Worm (Caenorhabditis elegans): ENCODE results near the gene nlp-56.

The nlp-56 gene

DNA sequence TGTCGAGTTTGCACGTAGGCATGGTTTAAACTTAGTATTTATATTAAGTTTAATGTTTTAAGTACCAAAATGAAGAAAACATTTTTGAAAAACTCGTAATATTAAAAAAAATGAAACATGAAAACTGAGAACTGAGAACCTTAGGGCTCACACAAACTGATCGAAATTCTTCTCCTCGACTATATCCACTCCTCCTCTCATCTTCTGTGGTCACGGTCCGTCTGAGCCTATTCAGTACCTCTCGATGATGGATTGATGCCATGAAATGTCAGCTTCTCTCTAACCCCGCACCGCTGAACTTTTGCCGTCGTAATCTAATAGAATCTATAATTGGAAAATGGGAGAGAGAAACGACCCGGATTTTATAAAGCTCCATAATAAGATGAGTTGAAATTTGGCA, at the start of gene nlp-56:
nlp-56 (minus strand) TSS at position 257 of the 400 bp plus-strand sequence.
- TF ChIP-seq unc-62 (GFP tag; optimal IDR thresholded peaks at IDR 0.05): no peak

DNA sequence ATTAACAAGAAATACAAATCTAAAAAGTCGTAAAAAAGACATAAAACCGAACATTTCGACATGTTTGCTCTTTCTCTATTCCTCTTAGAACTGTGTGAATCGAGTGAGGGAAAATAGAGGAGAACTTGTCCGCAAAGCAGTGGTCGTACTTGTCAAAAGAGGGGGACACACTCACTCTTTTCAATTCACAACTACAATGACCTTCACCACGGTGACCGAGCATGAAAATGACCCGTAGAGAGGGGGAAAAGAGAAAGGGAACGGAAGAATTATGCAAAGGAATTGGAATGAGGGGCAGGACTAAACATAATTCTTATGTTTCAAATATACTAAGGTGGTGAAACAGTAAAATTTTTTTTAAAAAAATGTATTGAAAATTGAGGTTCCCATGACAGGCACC, 49.0 kb upstream of the nlp-56 start:
- TF ChIP-seq unc-62 (GFP tag; optimal IDR thresholded peaks at IDR 0.05): no peak

DNA sequence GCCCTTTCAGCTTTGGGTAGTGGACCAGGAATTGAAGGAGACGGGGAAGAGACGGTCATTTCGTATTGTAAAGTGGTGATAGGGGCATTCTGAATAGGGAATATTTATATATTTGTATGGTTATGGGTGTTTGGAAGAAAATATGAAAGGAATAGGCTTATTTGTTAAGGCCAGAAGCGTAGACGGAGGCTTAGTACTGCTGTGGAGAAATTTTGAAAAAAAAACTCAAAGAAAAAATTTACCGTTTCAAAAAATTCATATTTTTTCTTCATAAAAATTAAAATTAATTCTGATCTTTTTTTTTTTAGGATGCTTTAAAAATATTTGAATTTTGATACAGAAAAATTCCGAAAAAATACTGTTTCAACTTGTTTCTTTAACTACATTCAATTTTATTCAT, 44.5 kb upstream of the nlp-56 start, which contains the start of gene hhat-2:
hhat-2 (minus strand) TSS at position 101 of the 400 bp plus-strand sequence.
- no peak for TF ChIP-seq unc-62 (GFP tag; optimal IDR thresholded peaks at IDR 0.05)

ce11 chrIV:14828218-14828617, 43.7 kb upstream of the nlp-56 start:
- TF ChIP-seq unc-62 (GFP tag; optimal IDR thresholded peaks at IDR 0.05): no peak

DNA sequence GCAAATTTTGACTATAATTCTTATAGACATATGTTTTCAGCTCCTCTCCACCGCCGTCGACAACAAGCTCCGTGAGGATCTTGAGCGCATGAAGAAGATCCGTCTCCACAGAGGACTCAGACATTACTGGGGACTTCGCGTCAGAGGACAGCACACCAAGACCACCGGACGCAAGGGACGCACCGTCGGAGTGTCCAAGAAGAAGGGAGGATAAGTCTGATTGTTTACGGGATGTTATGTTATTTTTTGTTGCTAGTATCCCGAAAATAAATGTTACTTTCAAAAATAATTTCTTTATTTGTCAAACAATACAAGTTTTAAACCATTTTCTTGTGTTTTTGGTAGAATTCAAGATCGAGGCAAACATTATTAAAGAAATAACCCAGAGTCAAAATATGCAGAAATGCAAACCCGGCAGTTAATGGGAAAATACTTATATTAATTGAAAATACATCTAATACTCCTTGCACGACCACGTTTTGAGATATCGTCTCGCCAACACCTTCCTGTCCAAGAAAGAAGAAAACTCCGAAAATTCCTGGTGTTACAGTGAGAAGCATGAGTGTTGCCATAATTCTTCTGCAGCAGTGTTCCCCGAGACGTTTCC, 41.7 kb upstream of the nlp-56 start:
- no peak for TF ChIP-seq unc-62 (GFP tag; optimal IDR thresholded peaks at IDR 0.05)

- TF ChIP-seq unc-62 (GFP tag; optimal IDR thresholded peaks at IDR 0.05): no peak
These were observed 40.8 kb upstream of the nlp-56 start, which contains the start of gene rps-18 for ce11 chrIV:14825379-14825778. Gene rps-18, plus strand, starts transcription at chrIV:14825679.

- TF ChIP-seq unc-62 (GFP tag; optimal IDR thresholded peaks at IDR 0.05): no peak
These were observed 40.4 kb upstream of the nlp-56 start, which contains the start of gene sec-61.A for ce11 chrIV:14824878-14825352. Gene sec-61.A, minus strand, starts transcription at chrIV:14825264.

DNA sequence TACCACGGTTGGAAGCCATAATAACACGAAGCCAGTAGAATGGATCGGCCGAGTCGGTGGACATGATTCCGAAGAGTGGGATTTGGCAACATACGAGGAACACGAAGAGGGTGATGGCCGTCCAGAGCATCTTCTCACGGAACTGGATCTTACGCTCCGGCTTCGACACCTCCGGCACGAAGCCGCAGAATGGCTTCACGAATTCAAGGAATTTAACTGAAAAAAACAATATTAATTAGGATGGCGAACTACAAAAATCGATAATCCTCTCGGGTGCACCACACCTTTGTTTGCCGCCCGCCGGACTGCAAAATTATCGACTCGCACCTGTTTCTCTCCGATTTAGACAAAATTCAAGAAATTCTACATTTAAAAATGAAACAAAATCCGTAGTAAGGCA, 39.7 kb upstream of the nlp-56 start:
- TF ChIP-seq unc-62 (GFP tag; optimal IDR thresholded peaks at IDR 0.05): no peak

DNA sequence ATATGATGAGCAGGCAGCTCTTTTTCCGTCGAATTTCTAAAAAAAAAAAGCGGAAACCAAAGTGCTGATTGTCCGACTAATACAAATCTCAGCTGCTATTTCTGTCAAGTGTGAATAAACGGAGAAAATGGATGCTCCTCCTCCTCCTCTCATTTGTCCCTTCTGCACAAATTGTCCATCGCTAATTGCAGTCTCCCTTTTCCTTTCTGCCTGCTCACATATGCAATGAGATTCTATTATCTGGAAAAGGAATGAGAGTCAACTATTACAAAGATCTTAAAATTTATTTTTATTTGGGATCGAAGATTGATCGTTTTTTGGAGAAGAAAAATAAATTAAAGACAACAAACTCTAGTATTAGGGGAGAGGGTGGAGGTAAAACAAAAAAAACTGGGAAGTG, 37.7 kb upstream of the nlp-56 start:
- TF ChIP-seq unc-62 (GFP tag; optimal IDR thresholded peaks at IDR 0.05): no peak

DNA sequence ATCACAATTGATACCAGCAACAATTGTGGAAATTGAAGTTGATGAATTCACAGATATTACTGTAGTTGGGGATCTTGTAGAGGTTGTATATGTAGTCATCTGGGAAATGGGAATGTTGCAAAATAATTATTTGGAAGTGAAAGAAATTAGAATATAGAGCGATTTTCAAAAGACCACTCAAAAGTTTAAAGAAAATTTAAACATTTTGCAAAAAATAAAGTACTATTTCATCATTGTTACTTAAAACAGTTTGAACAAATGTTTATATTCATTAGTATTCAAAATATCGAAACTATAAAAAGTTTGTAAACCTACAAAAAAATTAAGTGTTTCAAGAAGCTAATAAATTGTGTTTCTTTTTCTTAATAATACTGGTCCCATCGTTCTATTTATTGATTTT, 31.8 kb upstream of the nlp-56 start, which contains the start of gene Y57G11C.46:
Y57G11C.46 (minus strand) TSS at position 101 of the 400 bp plus-strand sequence.
- no peak for TF ChIP-seq unc-62 (GFP tag; optimal IDR thresholded peaks at IDR 0.05)

DNA sequence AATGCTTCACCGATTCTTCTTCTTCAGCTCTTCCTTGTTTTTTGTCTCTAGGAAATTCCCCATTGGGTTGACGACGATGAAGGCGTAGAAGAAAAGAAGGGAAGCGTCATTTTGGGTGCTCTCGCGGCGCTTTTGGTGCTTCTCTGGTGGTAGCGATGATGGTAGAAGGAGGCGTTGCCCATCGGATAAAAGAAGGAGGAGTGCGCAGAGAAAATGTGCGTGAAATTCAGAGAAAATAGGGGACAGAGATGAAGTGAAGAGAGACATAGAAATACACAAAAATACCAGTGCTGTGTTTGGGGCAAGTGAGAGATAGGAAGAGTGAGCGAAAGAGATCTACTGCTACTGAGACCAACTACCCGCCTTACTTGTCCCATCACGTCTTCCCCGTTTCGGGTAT, 22.4 kb upstream of the nlp-56 start, which contains the start of gene oig-5:
oig-5 (plus strand) TSS at position 301 of the 400 bp plus-strand sequence.
- TF ChIP-seq unc-62 (GFP tag; optimal IDR thresholded peaks at IDR 0.05): no peak

ce11 chrIV:14802316-14802715, 17.8 kb upstream of the nlp-56 start, which contains the start of gene Y57G11C.1142:
Gene Y57G11C.1142, plus strand, starts transcription at chrIV:14802616.
- TF ChIP-seq unc-62 (GFP tag; optimal IDR thresholded peaks at IDR 0.05): no peak

ce11 chrIV:14800931-14801330, 16.4 kb upstream of the nlp-56 start:
- TF ChIP-seq unc-62 (GFP tag; optimal IDR thresholded peaks at IDR 0.05): no peak

DNA sequence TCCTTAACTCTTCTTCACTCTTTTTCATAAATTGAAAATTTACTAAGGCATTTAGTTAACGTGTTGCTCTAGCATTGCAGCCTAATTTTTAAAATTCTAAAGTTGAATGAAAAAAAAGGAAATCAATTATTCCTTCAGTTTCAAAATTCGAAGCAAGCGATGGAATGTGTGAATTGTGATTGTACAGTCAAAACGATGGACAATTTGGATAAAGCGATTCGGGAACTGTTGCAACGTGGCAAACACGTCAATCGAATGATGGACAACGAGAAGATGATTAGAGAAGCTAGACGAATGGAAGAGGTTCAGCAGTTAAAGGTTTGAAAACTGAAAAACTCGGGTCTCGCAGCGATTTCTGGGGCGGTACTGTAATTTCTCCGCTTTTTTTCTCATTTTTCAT, 14.6 kb upstream of the nlp-56 start, which contains the start of gene Y57G11C.14:
Y57G11C.14 (plus strand) TSS at position 126 of the 400 bp plus-strand sequence.
- no peak for TF ChIP-seq unc-62 (GFP tag; optimal IDR thresholded peaks at IDR 0.05)

ce11 chrIV:14797849-14798248, 13.3 kb upstream of the nlp-56 start, which contains the start of gene arl-8:
Gene arl-8, plus strand, starts transcription at chrIV:14798149.
- no peak for TF ChIP-seq unc-62 (GFP tag; optimal IDR thresholded peaks at IDR 0.05)

DNA sequence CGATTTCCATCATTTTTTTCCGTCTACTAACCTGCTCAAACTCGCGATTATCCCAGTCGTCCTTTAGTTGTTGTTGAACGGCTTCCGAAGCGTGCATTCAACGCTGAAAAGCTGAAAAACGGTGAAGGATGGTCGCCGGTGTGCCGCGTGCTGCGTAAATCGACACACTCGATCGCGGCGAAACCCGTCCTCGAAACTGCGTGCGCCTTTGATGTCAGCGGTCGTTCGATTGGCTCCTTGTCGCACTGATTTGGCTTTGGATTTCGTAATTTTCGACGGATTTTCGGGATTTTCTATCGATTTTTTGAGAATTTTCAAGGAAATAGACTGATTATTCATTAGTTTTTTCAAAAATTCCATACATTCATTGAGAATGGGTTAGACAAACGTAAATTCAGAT, 12.8 kb upstream of the nlp-56 start, which contains the start of the genes Y57G11C.1147 and nuo-3:
Y57G11C.1147 (minus strand) TSS at position 161 of the 400 bp plus-strand sequence.
nuo-3 (minus strand) TSS at position 191 of the 400 bp plus-strand sequence.
- TF ChIP-seq unc-62 (GFP tag; optimal IDR thresholded peaks at IDR 0.05): no peak

DNA sequence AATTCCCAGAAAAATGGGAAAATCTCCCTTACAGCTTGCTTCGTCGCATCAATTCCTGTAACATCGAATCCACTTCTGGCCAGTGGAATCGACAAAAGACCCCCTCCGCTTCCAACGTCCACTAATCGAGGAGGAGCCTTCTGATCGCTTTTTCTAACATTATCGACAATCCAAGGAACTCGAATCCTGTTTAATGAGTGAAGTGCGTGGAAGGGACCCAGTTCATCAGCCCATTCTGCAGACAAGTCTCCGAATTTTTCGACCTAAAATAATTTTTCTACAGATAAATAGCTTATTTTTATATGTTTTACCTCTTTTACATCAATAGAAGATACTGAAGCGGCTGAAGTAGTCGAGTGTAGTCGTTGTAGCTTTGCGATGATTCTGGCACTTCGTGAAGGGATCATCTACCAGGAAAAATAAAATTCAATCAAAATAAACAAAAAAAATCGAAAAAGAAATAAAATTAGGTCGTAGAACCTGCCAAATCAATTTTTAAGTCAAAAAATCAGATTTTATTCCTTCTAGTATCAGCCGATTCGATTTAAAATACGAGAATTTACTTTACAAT, 11.5 kb upstream of the nlp-56 start, which contains the start of gene coq-3:
coq-3 (minus strand) TSS at position 407 of the 571 bp plus-strand sequence.
- TF ChIP-seq unc-62 (GFP tag; optimal IDR thresholded peaks at IDR 0.05): no peak
